Worm (Caenorhabditis elegans): Measurements from ENCODE around the gene F19C7.4.

Gene F19C7.4

ce11 chrIV:4599352-4600004, 3.2 kb upstream of the F19C7.4 start, which contains the start of gene F19C7.2:
F19C7.2 (plus strand) TSS chrIV:4599954.
- TF ChIP-seq elt-2 (tag; optimal IDR thresholded peaks at IDR 0.05), result peak; percentile 24
- TF ChIP-seq zip-5 (tag; optimal IDR thresholded peaks at IDR 0.05), result no peak

ce11 chrIV:4605608-4606007, 2.9 kb downstream of the F19C7.4 start, which contains the start of gene nspg-10:
nspg-10 (plus strand) TSS chrIV:4605786.
- no peak for TF ChIP-seq nhr-11 (tag; optimal IDR thresholded peaks at IDR 0.05)
- TF ChIP-seq odd-2 (tag; optimal IDR thresholded peaks at IDR 0.05), result no peak
- no peak for TF ChIP-seq ceh-18 (tag; optimal IDR thresholded peaks at IDR 0.05)
- TF ChIP-seq ceh-45 (GFP tag; IDR thresholded peaks at IDR 0.05), result no peak
- TF ChIP-seq dmd-4 (tag; optimal IDR thresholded peaks at IDR 0.05; ENCODE audit: borderline replicate concordance), result no peak
- TF ChIP-seq K02D7.2 (tag; optimal IDR thresholded peaks at IDR 0.05), result no peak
- TF ChIP-seq ceh-24 (tag; optimal IDR thresholded peaks at IDR 0.05), result no peak
- no peak for TF ChIP-seq unc-3 (GFP tag; conservative IDR thresholded peaks at IDR 0.05)
- TF ChIP-seq unc-3 (tag; optimal IDR thresholded peaks at IDR 0.05), result no peak
- no peak for TF ChIP-seq madf-2 (tag; optimal IDR thresholded peaks at IDR 0.05)
- no peak for TF ChIP-seq unc-86 (tag; optimal IDR thresholded peaks at IDR 0.05)
- no peak for TF ChIP-seq ceh-30 (tag; optimal IDR thresholded peaks at IDR 0.05)
- TF ChIP-seq sox-2 (GFP tag; IDR thresholded peaks at IDR 0.05), result no peak
- no peak for TF ChIP-seq hlh-8 (tag; optimal IDR thresholded peaks at IDR 0.05)

- no peak for TF ChIP-seq ttx-3 (tag; optimal IDR thresholded peaks at IDR 0.05)
- TF ChIP-seq elt-4 (tag; optimal IDR thresholded peaks at IDR 0.05), result peak; percentile 70
Observed at ce11 chrIV:4608661-4609060, 6.0 kb downstream of the F19C7.4 start.

- TF ChIP-seq pros-1 (tag; optimal IDR thresholded peaks at IDR 0.05) (no peak), dve-1 (tag; optimal IDR thresholded peaks at IDR 0.05) (no peak), nhr-11 (tag; optimal IDR thresholded peaks at IDR 0.05) (no peak)
Observed at ce11 chrIV:4609568-4609967, 6.9 kb downstream of the F19C7.4 start, which contains the start of gene col-110. col-110 (minus strand) TSS chrIV:4609668.

ce11 chrIV:4611740-4612139, 9.1 kb downstream of the F19C7.4 start:
- no peak for TF ChIP-seq ref-2 (tag; optimal IDR thresholded peaks at IDR 0.05)
- no peak for TF ChIP-seq ets-4 (tag; optimal IDR thresholded peaks at IDR 0.05)
- no peak for TF ChIP-seq zip-5 (tag; optimal IDR thresholded peaks at IDR 0.05)
- TF ChIP-seq ceh-2 (tag; optimal IDR thresholded peaks at IDR 0.05), result no peak
- TF ChIP-seq ceh-18 (tag; optimal IDR thresholded peaks at IDR 0.05), result no peak

- TF ChIP-seq ceh-19 (GFP tag; optimal IDR thresholded peaks at IDR 0.05) (no peak), ceh-24 (tag; optimal IDR thresholded peaks at IDR 0.05) (no peak), rnt-1 (tag; optimal IDR thresholded peaks at IDR 0.05) (no peak), eyg-1 (tag; optimal IDR thresholded peaks at IDR 0.05) (no peak), ets-4 (tag; optimal IDR thresholded peaks at IDR 0.05) (no peak), hlh-8 (tag; optimal IDR thresholded peaks at IDR 0.05) (no peak), C08G9.2 (tag; optimal IDR thresholded peaks at IDR 0.05) (no peak), lim-6 (tag; optimal IDR thresholded peaks at IDR 0.05) (no peak), ama-1 (optimal IDR thresholded peaks at IDR 0.05) (no peak), pax-1 (tag; optimal IDR thresholded peaks at IDR 0.05) (no peak), hlh-13 (GFP tag; optimal IDR thresholded peaks at IDR 0.05) (no peak), unc-42 (tag; optimal IDR thresholded peaks at IDR 0.05) (no peak), dmd-4 (tag; optimal IDR thresholded peaks at IDR 0.05; ENCODE audit: borderline replicate concordance) (no peak), hlh-6 (tag; optimal IDR thresholded peaks at IDR 0.05) (no peak)
Observed at ce11 chrIV:4612597-4612996, 9.9 kb downstream of the F19C7.4 start.
